Fruit fly (Drosophila melanogaster): Measurements from ENCODE around the gene CG17292.

Gene CG17292

dm6 chr2L:8351333-8351732 lies 18.9 kb upstream of the CG17292 start:
- TF ChIP-seq lab (GFP tag; optimal IDR thresholded peaks at IDR 0.05) (peak; percentile 4), pan (optimal IDR thresholded peaks at IDR 0.05) (no peak), pan (GFP tag; optimal IDR thresholded peaks at IDR 0.05 in 1 of 2, IDR thresholded peaks at IDR 0.05 in 1 of 2) (peak in 1 of 2 experiments; percentile 54), gem (tag; optimal IDR thresholded peaks at IDR 0.05) (peak; percentile 14), CG17359 (tag; optimal IDR thresholded peaks at IDR 0.05) (peak; percentile 17), lbe (GFP tag; optimal IDR thresholded peaks at IDR 0.05) (peak; percentile 5), Hr51 (GFP tag; optimal IDR thresholded peaks at IDR 0.05) (peak in 1 of 2 experiments; percentile 8), CG2202 (tag; optimal IDR thresholded peaks at IDR 0.05) (no peak), nmo (GFP tag; optimal IDR thresholded peaks at IDR 0.05) (no peak)

- TF ChIP-seq corto (GFP tag; optimal IDR thresholded peaks at IDR 0.05) (peak; percentile 51), sug (tag; optimal IDR thresholded peaks at IDR 0.05) (peak; percentile 54), ems (GFP tag; optimal IDR thresholded peaks at IDR 0.05) (no peak), stc (GFP tag; IDR thresholded peaks at IDR 0.05) (no peak), CG32532 (GFP tag; IDR thresholded peaks at IDR 0.05) (peak; percentile 7; the same call in 1 of the 2 replicates), fru (optimal IDR thresholded peaks at IDR 0.05) (no peak), sens (GFP tag) (peak; percentile 29), CG12391 (tag; optimal IDR thresholded peaks at IDR 0.05) (no peak), GATAe (GFP tag; conservative IDR thresholded peaks at IDR 0.05) (0 out of 2 replicates have a peak, but pooled peaks have one; percentile 26)
Observed at dm6 chr2L:8351864-8352263, 18.4 kb upstream of the CG17292 start, which contains the start of gene Mur29B. Gene Mur29B (plus strand): TSS chr2L:8352187.

dm6 chr2L:8355419-8355818 lies 14.8 kb upstream of the CG17292 start:
- TF ChIP-seq gcm2 (GFP tag; optimal IDR thresholded peaks at IDR 0.05) (no peak), CG7745 (tag; optimal IDR thresholded peaks at IDR 0.05) (no peak), zen (tag; optimal IDR thresholded peaks at IDR 0.05) (no peak), TFAM (GFP tag; optimal IDR thresholded peaks at IDR 0.05) (no peak), CG9437 (GFP tag; optimal IDR thresholded peaks at IDR 0.05) (peak; percentile 91), CG9932 (GFP tag; IDR thresholded peaks at IDR 0.05) (no peak), chinmo (GFP tag; IDR thresholded peaks at IDR 0.05; ENCODE audit: partially characterized antibody) (0 out of 4 replicates have a peak, but pooled peaks have one; percentile 46), Dek (tag; optimal IDR thresholded peaks at IDR 0.05) (no peak), Gsc (GFP tag; IDR thresholded peaks at IDR 0.05) (no peak), lola (GFP tag; optimal IDR thresholded peaks at IDR 0.05) (no peak), CG9609 (GFP tag; optimal IDR thresholded peaks at IDR 0.05) (no peak), HLH3B (GFP tag; IDR thresholded peaks at IDR 0.05) (no peak), bigmax (GFP tag; optimal IDR thresholded peaks at IDR 0.05) (no peak), kay (GFP tag; optimal IDR thresholded peaks at IDR 0.05) (peak; percentile 35), CG5180 (GFP tag; optimal IDR thresholded peaks at IDR 0.05) (no peak), exex (tag; optimal IDR thresholded peaks at IDR 0.05) (no peak), CkIIα-i1 (GFP tag; IDR thresholded peaks at IDR 0.05) (no peak), H15 (GFP tag; IDR thresholded peaks at IDR 0.05) (no peak), CG10321 (GFP tag; IDR thresholded peaks at IDR 0.05) (0 out of 2 replicates have a peak, but pooled peaks have one; percentile 29), Asciz (GFP tag; optimal IDR thresholded peaks at IDR 0.05) (no peak), CG4424 (GFP tag; optimal IDR thresholded peaks at IDR 0.05) (no peak), salm (tag; optimal IDR thresholded peaks at IDR 0.05) (no peak)
